Fruit fly (Drosophila melanogaster) whole organism, adult: Measurements from ENCODE around the gene Trax.

Source experiments
- CG11617 ChIP-seq: fragments of 200-800 bp; sonication (Bioruptor generic); optimal IDR thresholded peaks from 2 replicates; lab custom pipeline; 2017; ENCODE audit warnings: mild to moderate bottlenecking, missing biosample characterization, missing genetic modification reagents, missing genetic modification characterization
- CG12768 ChIP-seq: fragments of 200-800 bp; sonication (Bioruptor generic); optimal IDR thresholded peaks from 2 replicates; lab custom pipeline; 2017; ENCODE audit warnings: missing biosample characterization, missing genetic modification characterization, mild to moderate bottlenecking, moderate library complexity, missing genetic modification reagents
- CG14711 ChIP-seq: fragments of 200-800 bp; sonication (Bioruptor generic); optimal IDR thresholded peaks from 2 replicates; lab custom pipeline; 2018; ENCODE audit warnings: missing biosample characterization, mild to moderate bottlenecking, missing genetic modification characterization, moderate library complexity
- CG1620 ChIP-seq: fragments of 200-800 bp; sonication (Bioruptor generic); optimal IDR thresholded peaks from 2 replicates; lab custom pipeline; 2016; ENCODE audit warnings: missing biosample characterization, missing genetic modification characterization
- CG33017 ChIP-seq: fragments of 200-800 bp; sonication (Bioruptor generic); optimal IDR thresholded peaks from 2 replicates; lab custom pipeline; 2018; ENCODE audit warnings: missing biosample characterization, mild to moderate bottlenecking, missing genetic modification characterization, moderate library complexity
- CG5204 ChIP-seq: fragments of 200-800 bp; sonication (Bioruptor generic); optimal IDR thresholded peaks from 2 replicates; lab custom pipeline; 2016; ENCODE audit warnings: missing biosample characterization, missing genetic modification characterization
- CG7045 ChIP-seq: fragments of 200-800 bp; sonication (Bioruptor generic); optimal IDR thresholded peaks from 2 replicates; lab custom pipeline; 2017; ENCODE audit warnings: missing biosample characterization, mild to moderate bottlenecking, missing genetic modification characterization
- CG7101 ChIP-seq: fragments of 200-800 bp; sonication (Bioruptor generic); optimal IDR thresholded peaks from 2 replicates; lab custom pipeline; 2018; ENCODE audit warnings: missing biosample characterization, mild to moderate bottlenecking, missing genetic modification characterization, moderate library complexity
- Clk ChIP-seq: fragments of 200-800 bp; sonication (Bioruptor generic); optimal IDR thresholded peaks from 2 replicates; lab custom pipeline; 2017; ENCODE audit warnings: missing biosample characterization, missing genetic modification characterization
- Crg-1 ChIP-seq: fragments of 200-800 bp; sonication (Bioruptor generic); optimal IDR thresholded peaks from 2 replicates; lab custom pipeline; 2016; ENCODE audit warnings: missing biosample characterization, missing genetic modification characterization
- Hr96 ChIP-seq: fragments of 200-800 bp; sonication (Bioruptor generic); optimal IDR thresholded peaks from 2 replicates; lab custom pipeline; 2016; ENCODE audit warnings: missing biosample characterization, missing genetic modification characterization
- Mnt ChIP-seq: fragments of 200-800 bp; sonication (Bioruptor generic); optimal IDR thresholded peaks from 2 replicates; lab custom pipeline; 2016; ENCODE audit warnings: missing biosample characterization, mild to moderate bottlenecking, missing genetic modification characterization
- bab1 ChIP-seq: fragments of 200-800 bp; sonication (Bioruptor generic); optimal IDR thresholded peaks from 3 replicates; lab custom pipeline; 2019; ENCODE audit warnings: missing biosample characterization, mild to moderate bottlenecking, missing genetic modification characterization, moderate library complexity
- cic ChIP-seq: fragments of 200-800 bp; sonication (Bioruptor generic); optimal IDR thresholded peaks from 2 replicates; lab custom pipeline; 2017; ENCODE audit warnings: missing biosample characterization, mild to moderate bottlenecking, missing genetic modification characterization, moderate library complexity
- cnc ChIP-seq, 2 experiments: fragments of >200 bp; optimal IDR thresholded peaks; 2 replicates each; lab custom pipeline; 2017
- kay ChIP-seq: fragments of 200-800 bp; sonication (Bioruptor generic); peaks from one replicate; lab custom pipeline; 2016; ENCODE audit warnings: missing biosample characterization, missing genetic modification characterization, borderline replicate concordance
- ovo ChIP-seq: fragments of 200-800 bp; sonication (Bioruptor generic); optimal IDR thresholded peaks from 2 replicates; lab custom pipeline; 2016; ENCODE audit warnings: missing biosample characterization, missing genetic modification characterization
- pad ChIP-seq: fragments of 200-800 bp; sonication (Bioruptor generic); optimal IDR thresholded peaks from 3 replicates; lab custom pipeline; 2017; ENCODE audit warnings: missing biosample characterization, missing genetic modification characterization, mild to moderate bottlenecking, moderate library complexity, missing genetic modification reagents
- tj ChIP-seq: fragments of 200-800 bp; sonication (Bioruptor generic); optimal IDR thresholded peaks from 3 replicates; lab custom pipeline; 2017; ENCODE audit warnings: missing biosample characterization, mild to moderate bottlenecking, missing genetic modification characterization, moderate library complexity
- toe ChIP-seq: fragments of 200-800 bp; sonication (Bioruptor generic); optimal IDR thresholded peaks from 2 replicates; lab custom pipeline; 2016; ENCODE audit warnings: missing biosample characterization, missing genetic modification characterization

Trax gene

dm6 chr3R:15361490-15361889, at the start of gene Trax, which contains the start of gene Cog2:
Gene Trax (plus strand): TSS chr3R:15361692.
Gene Cog2 (minus strand): TSS chr3R:15361657.
- TF ChIP-seq bab1 (GFP tag; lab: Kevin White, UChicago) (peak; percentile 19), Mnt (GFP tag; lab: Kevin White, UChicago) (no peak), Hr96 (GFP tag; lab: Kevin White, UChicago) (no peak), Crg-1 (GFP tag; lab: Kevin White, UChicago) (no peak), pad (GFP tag; lab: Kevin White, UChicago) (no peak), CG7045 (GFP tag; lab: Kevin White, UChicago) (no peak), CG12768 (GFP tag; lab: Kevin White, UChicago) (no peak), CG7101 (no peak), cic (GFP tag; lab: Kevin White, UChicago) (no peak), ovo (GFP tag; lab: Kevin White, UChicago) (no peak), tj (GFP tag; lab: Kevin White, UChicago) (peak; percentile 80), cnc (optimal IDR thresholded peaks at IDR 0.05; lab: Kevin White, UChicago) (no peak)

dm6 chr3R:15313836-15314235, 47.7 kb upstream of the Trax start:
- TF ChIP-seq CG14711 (no peak), Hr96 (GFP tag; lab: Kevin White, UChicago) (no peak), ovo (GFP tag; lab: Kevin White, UChicago) (no peak), tj (GFP tag; lab: Kevin White, UChicago) (no peak), cic (GFP tag; lab: Kevin White, UChicago) (no peak), CG12768 (GFP tag; lab: Kevin White, UChicago) (no peak), CG33017 (tag; lab: Kevin White, UChicago) (no peak), Clk (no peak), cnc (optimal IDR thresholded peaks at IDR 0.05; lab: Kevin White, UChicago) (no peak), CG5204 (no peak), CG7045 (GFP tag; lab: Kevin White, UChicago) (no peak), CG7101 (no peak), Mnt (GFP tag; lab: Kevin White, UChicago) (no peak)

- TF ChIP-seq kay (GFP tag; lab: Kevin White, UChicago) (no peak), cnc (optimal IDR thresholded peaks at IDR 0.05; lab: Kevin White, UChicago) (no peak), ovo (GFP tag; lab: Kevin White, UChicago) (no peak), bab1 (GFP tag; lab: Kevin White, UChicago) (no peak), CG11617 (no peak), CG12768 (GFP tag; lab: Kevin White, UChicago) (no peak), cic (GFP tag; lab: Kevin White, UChicago) (no peak), CG14711 (no peak), Crg-1 (GFP tag; lab: Kevin White, UChicago) (no peak), Hr96 (GFP tag; lab: Kevin White, UChicago) (no peak)
Observed at dm6 chr3R:15316326-15316725, 45.2 kb upstream of the Trax start, which contains the start of gene CG14866. Gene CG14866 (plus strand): TSS chr3R:15316471.

dm6 chr3R:15319912-15320746, 41.4 kb upstream of the Trax start, which contains the start of the genes CG6276 and CG44040:
Gene CG6276 (minus strand): TSS chr3R:15320069.
Gene CG44040 (plus strand): TSS chr3R:15320378.
- TF ChIP-seq ovo (GFP tag; lab: Kevin White, UChicago) (peak; percentile 7), cnc (optimal IDR thresholded peaks at IDR 0.05; lab: Kevin White, UChicago) (peak in 1 of 2 experiments; percentile 38), CG11617 (peak; percentile 73), CG7101 (peak; percentile 76), Crg-1 (GFP tag; lab: Kevin White, UChicago) (no peak), Mnt (GFP tag; lab: Kevin White, UChicago) (peak; percentile 27), CG12768 (GFP tag; lab: Kevin White, UChicago) (peak; percentile 37), toe (peak; percentile 48), Hr96 (GFP tag; lab: Kevin White, UChicago) (no peak), CG14711 (peak; percentile 34), Clk (no peak), CG33017 (tag; lab: Kevin White, UChicago) (peak; percentile 62), bab1 (GFP tag; lab: Kevin White, UChicago) (peak; percentile 42), CG7045 (GFP tag; lab: Kevin White, UChicago) (peak; percentile 53), cic (GFP tag; lab: Kevin White, UChicago) (no peak), CG5204 (peak; percentile 73), kay (GFP tag; lab: Kevin White, UChicago) (no peak), pad (GFP tag; lab: Kevin White, UChicago) (peak; percentile 43), tj (GFP tag; lab: Kevin White, UChicago) (peak; percentile 42), CG1620 (peak; percentile 32)

- TF ChIP-seq CG7045 (GFP tag; lab: Kevin White, UChicago) (no peak), bab1 (GFP tag; lab: Kevin White, UChicago) (no peak), Hr96 (GFP tag; lab: Kevin White, UChicago) (no peak), tj (GFP tag; lab: Kevin White, UChicago) (no peak), kay (GFP tag; lab: Kevin White, UChicago) (no peak), cic (GFP tag; lab: Kevin White, UChicago) (no peak), CG5204 (no peak), cnc (optimal IDR thresholded peaks at IDR 0.05; lab: Kevin White, UChicago) (no peak), Mnt (GFP tag; lab: Kevin White, UChicago) (no peak), CG14711 (no peak), CG7101 (no peak), CG1620 (no peak), pad (GFP tag; lab: Kevin White, UChicago) (no peak), CG12768 (GFP tag; lab: Kevin White, UChicago) (no peak), CG33017 (tag; lab: Kevin White, UChicago) (no peak)
Observed at dm6 chr3R:15320747-15321085, 40.8 kb upstream of the Trax start, which contains the start of gene ear. Gene ear (plus strand): TSS chr3R:15320756.
